Worm (Caenorhabditis elegans) whole organism, early embryonic: Measurements from ENCODE around the gene K02D10.4.

ENCODE experiments used
- B0310.2 ChIP-seq: sonication (generic microtip); optimal IDR thresholded peaks from 2 replicates; lab custom pipeline; 2016; ENCODE audit warnings: mild to moderate bottlenecking, missing genetic modification characterization, missing compliant biosample characterization
- F13C5.2 ChIP-seq: sonication (generic microtip); optimal IDR thresholded peaks from 2 replicates; lab custom pipeline; 2017; ENCODE audit warnings: mild to moderate bottlenecking, missing genetic modification characterization, inconsistent platforms, missing compliant biosample characterization
- aly-1 ChIP-seq: sonication (generic microtip); optimal IDR thresholded peaks from 2 replicates; lab custom pipeline; 2016; ENCODE audit warnings: missing genetic modification characterization, missing compliant biosample characterization
- ama-1 ChIP-seq: fragments of 150-350 bp; optimal IDR thresholded peaks from 2 replicates; lab custom pipeline; 2014
- ceh-13 ChIP-seq: fragments of 200-800 bp; sonication (Bioruptor generic); optimal IDR thresholded peaks from 2 replicates; lab custom pipeline; 2018; ENCODE audit warnings: mild to moderate bottlenecking, missing genetic modification characterization, missing compliant biosample characterization
- ceh-36 ChIP-seq: sonication (generic microtip); optimal IDR thresholded peaks from 2 replicates; lab custom pipeline; 2016; ENCODE audit warnings: missing genetic modification characterization, inconsistent platforms, missing compliant biosample characterization
- ets-7 ChIP-seq: sonication (generic microtip); optimal IDR thresholded peaks from 2 replicates; lab custom pipeline; 2016; ENCODE audit warnings: missing genotype, missing genetic modification characterization, missing compliant biosample characterization
- flt-1 ChIP-seq: fragments of 200-800 bp; sonication (Bioruptor generic); IDR thresholded peaks from 2 replicates; pipeline ENCODE4 v1.3.6; 2022; ENCODE audit warnings: missing genetic modification characterization, missing compliant biosample characterization
- hmbx-1 ChIP-seq: sonication (generic microtip); optimal IDR thresholded peaks from 2 replicates; lab custom pipeline; 2016; ENCODE audit warnings: mild to moderate bottlenecking, missing genetic modification characterization, missing compliant biosample characterization
- hmg-4 ChIP-seq: fragments of 200-800 bp; sonication (Bioruptor generic); optimal IDR thresholded peaks from 2 replicates; lab custom pipeline; 2018; ENCODE audit warnings: mild to moderate bottlenecking, missing genetic modification characterization, missing compliant biosample characterization
- hnd-1 ChIP-seq: sonication (generic microtip); optimal IDR thresholded peaks from 2 replicates; lab custom pipeline; 2016; ENCODE audit warnings: missing genetic modification characterization, missing compliant biosample characterization
- pes-1 ChIP-seq: fragments of 200-800 bp; sonication (Bioruptor generic); IDR thresholded peaks from 2 replicates; pipeline ENCODE4 v1.3.6; 2022; ENCODE audit warnings: missing genetic modification reagents, missing genetic modification characterization, missing compliant biosample characterization
- scrt-1 ChIP-seq: fragments of 200-800 bp; sonication (Bioruptor generic); IDR thresholded peaks from 2 replicates; pipeline ENCODE4 v1.3.6; 2022; ENCODE audit warnings: missing genetic modification characterization, missing compliant biosample characterization
- sea-1 ChIP-seq: fragments of 200-800 bp; sonication (Bioruptor generic); conservative IDR thresholded peaks from 2 replicates; pipeline ENCODE4 v1.3.6; 2022; ENCODE audit warnings: missing genetic modification characterization, missing compliant biosample characterization
- tbx-11 ChIP-seq: fragments of 200-800 bp; sonication (Bioruptor generic); IDR thresholded peaks from 2 replicates; pipeline ENCODE4 v1.3.6; 2022; ENCODE audit warnings: missing genetic modification characterization, missing compliant biosample characterization
- tbx-37 ChIP-seq: fragments of 200-800 bp; sonication (Bioruptor generic); conservative IDR thresholded peaks from 2 replicates; pipeline ENCODE4 v1.3.6; 2022; ENCODE audit warnings: missing genetic modification reagents, missing genetic modification characterization, missing compliant biosample characterization
- tra-4 ChIP-seq: sonication (generic microtip); optimal IDR thresholded peaks from 2 replicates; lab custom pipeline; 2017; ENCODE audit warnings: missing genetic modification characterization, missing compliant biosample characterization

Gene K02D10.4

ce11 chrIII:8772428-8773027 lies 7.3 kb downstream of the K02D10.4 start:
- TF ChIP-seq ets-7 (tag; lab: Kevin White, UChicago): no peak
- no peak for TF ChIP-seq tra-4 (tag; lab: Kevin White, UChicago)

ce11 chrIII:8771851-8772250 lies 8.0 kb downstream of the K02D10.4 start, which contains the start of gene K02D10.3:
K02D10.3 (minus strand) TSS chrIII:8771951.
- TF ChIP-seq ceh-13 (no peak), hmbx-1 (tag; lab: Kevin White, UChicago) (no peak), ceh-36 (tag; lab: Kevin White, UChicago) (no peak), F13C5.2 (no peak), pes-1 (GFP tag; lab: Robert Waterston, UW) (no peak), sea-1 (GFP tag; lab: Robert Waterston, UW) (no peak)

- no peak for TF ChIP-seq hmbx-1 (tag; lab: Kevin White, UChicago)
- no peak for TF ChIP-seq hnd-1
- no peak for TF ChIP-seq flt-1 (GFP tag; lab: Robert Waterston, UW)
- no peak for TF ChIP-seq tbx-37
- no peak for TF ChIP-seq aly-1 (tag; lab: Kevin White, UChicago)
- TF ChIP-seq tbx-11 (GFP tag; lab: Robert Waterston, UW): no peak
- no peak for TF ChIP-seq tra-4 (tag; lab: Kevin White, UChicago)
- TF ChIP-seq pes-1 (GFP tag; lab: Robert Waterston, UW): no peak
- no peak for TF ChIP-seq B0310.2
- TF ChIP-seq ceh-13: no peak
- TF ChIP-seq ets-7 (tag; lab: Kevin White, UChicago): no peak
- TF ChIP-seq hmg-4 (GFP tag; lab: Kevin White, UChicago): no peak
Observed at ce11 chrIII:8771162-8771561, 8.7 kb downstream of the K02D10.4 start, which contains the start of gene K02D10.2. K02D10.2 (minus strand) TSS chrIII:8771262.

- TF ChIP-seq ceh-36 (tag; lab: Kevin White, UChicago) (no peak), pes-1 (GFP tag; lab: Robert Waterston, UW) (no peak), ama-1 (lab: Kevin White, UChicago) (no peak), hnd-1 (no peak), tbx-11 (GFP tag; lab: Robert Waterston, UW) (no peak), tra-4 (tag; lab: Kevin White, UChicago) (no peak), ceh-13 (no peak), hmbx-1 (tag; lab: Kevin White, UChicago) (no peak), hmg-4 (GFP tag; lab: Kevin White, UChicago) (no peak), flt-1 (GFP tag; lab: Robert Waterston, UW) (no peak), F13C5.2 (no peak)
Observed at ce11 chrIII:8770243-8770642, 9.6 kb downstream of the K02D10.4 start.

ce11 chrIII:8769253-8769652 lies 10.6 kb downstream of the K02D10.4 start, which contains the start of gene K02D10.1:
K02D10.1 (plus strand) TSS chrIII:8769536.
- no peak for TF ChIP-seq ceh-13
- no peak for TF ChIP-seq pes-1 (GFP tag; lab: Robert Waterston, UW)
- no peak for TF ChIP-seq ets-7 (tag; lab: Kevin White, UChicago)
- TF ChIP-seq sea-1 (GFP tag; lab: Robert Waterston, UW): no peak
- TF ChIP-seq hmg-4 (GFP tag; lab: Kevin White, UChicago): no peak
- TF ChIP-seq tbx-37: no peak
- no peak for TF ChIP-seq scrt-1

ce11 chrIII:8767889-8768361 lies 11.9 kb downstream of the K02D10.4 start, which contains the start of gene mtss-1:
mtss-1 (plus strand) TSS chrIII:8768311.
- TF ChIP-seq aly-1 (tag; lab: Kevin White, UChicago) (peak; percentile 25), hnd-1 (peak; percentile 52), tra-4 (tag; lab: Kevin White, UChicago) (peak; percentile 45), sea-1 (GFP tag; lab: Robert Waterston, UW) (peak; percentile 75), tbx-37 (0 out of 2 replicates have a peak, but pooled peaks have one; percentile 57), pes-1 (GFP tag; lab: Robert Waterston, UW) (peak; percentile 86), ets-7 (tag; lab: Kevin White, UChicago) (peak; percentile 65), ama-1 (lab: Kevin White, UChicago) (no peak), ceh-36 (tag; lab: Kevin White, UChicago) (peak; percentile 50), scrt-1 (peak; percentile 79), F13C5.2 (peak; percentile 92), B0310.2 (peak; percentile 32), hmg-4 (GFP tag; lab: Kevin White, UChicago) (peak; percentile 84), tbx-11 (GFP tag; lab: Robert Waterston, UW) (peak; percentile 67; the same call in 1 of the 2 replicates), ceh-13 (peak; percentile 61), hmbx-1 (tag; lab: Kevin White, UChicago) (peak; percentile 54), flt-1 (GFP tag; lab: Robert Waterston, UW) (peak; percentile 79)

ce11 chrIII:8767292-8767829 lies 12.5 kb downstream of the K02D10.4 start, which contains the start of gene mig-22:
mig-22 (minus strand) TSS chrIII:8767342.
- TF ChIP-seq scrt-1 (no peak), pes-1 (GFP tag; lab: Robert Waterston, UW) (no peak), ceh-13 (no peak), hmbx-1 (tag; lab: Kevin White, UChicago) (no peak), ets-7 (tag; lab: Kevin White, UChicago) (no peak), B0310.2 (no peak), tra-4 (tag; lab: Kevin White, UChicago) (no peak)

ce11 chrIII:8766467-8766866 lies 13.3 kb downstream of the K02D10.4 start:
- TF ChIP-seq scrt-1 (no peak), flt-1 (GFP tag; lab: Robert Waterston, UW) (no peak), ceh-36 (tag; lab: Kevin White, UChicago) (no peak), B0310.2 (no peak), tra-4 (tag; lab: Kevin White, UChicago) (no peak)
